Worm (Caenorhabditis elegans): ENCODE data around the gene gst-38.

gst-38 gene

ce11 chrV:15873762-15874161 lies 42.1 kb downstream of the gst-38 start (continued):
- TF ChIP-seq ceh-48 (tag; optimal IDR thresholded peaks at IDR 0.05), result peak; percentile 99
- peak; percentile 99 for TF ChIP-seq Y22D7AL.16 (tag; optimal IDR thresholded peaks at IDR 0.05)
- peak; percentile 56 for TF ChIP-seq pros-1 (tag; optimal IDR thresholded peaks at IDR 0.05)
- peak; percentile 100 for TF ChIP-seq pat-9 (tag; optimal IDR thresholded peaks at IDR 0.05)
- peak; percentile 99 for TF ChIP-seq ref-2 (tag; optimal IDR thresholded peaks at IDR 0.05)
- peak; percentile 87 for TF ChIP-seq ceh-30 (tag; optimal IDR thresholded peaks at IDR 0.05)
- peak; percentile 91 for TF ChIP-seq odd-2 (tag; optimal IDR thresholded peaks at IDR 0.05)
- TF ChIP-seq dmd-4 (tag; optimal IDR thresholded peaks at IDR 0.05; ENCODE audit: borderline replicate concordance), result peak; percentile 98
- peak; percentile 98 for TF ChIP-seq tbx-2 (tag; optimal IDR thresholded peaks at IDR 0.05)
- TF ChIP-seq K02D7.2 (tag; optimal IDR thresholded peaks at IDR 0.05), result peak; percentile 99
- TF ChIP-seq ceh-34 (tag; optimal IDR thresholded peaks at IDR 0.05), result peak; percentile 99
- TF ChIP-seq fkh-10 (GFP tag; optimal IDR thresholded peaks at IDR 0.05), result peak; percentile 76
- peak; percentile 99 for TF ChIP-seq ceh-24 (tag; optimal IDR thresholded peaks at IDR 0.05)
- peak; percentile 98 for TF ChIP-seq che-1 (tag; optimal IDR thresholded peaks at IDR 0.05)
- TF ChIP-seq ceh-14 (tag; optimal IDR thresholded peaks at IDR 0.05), result peak; percentile 99
- TF ChIP-seq hlh-13 (GFP tag; optimal IDR thresholded peaks at IDR 0.05), result peak; percentile 99
- TF ChIP-seq ceh-45 (GFP tag; IDR thresholded peaks at IDR 0.05), result peak; percentile 99
- TF ChIP-seq ceh-22 (tag; optimal IDR thresholded peaks at IDR 0.05), result peak; percentile 55
- TF ChIP-seq elt-4 (tag; optimal IDR thresholded peaks at IDR 0.05), result peak; percentile 97
- TF ChIP-seq tbx-7 (tag; optimal IDR thresholded peaks at IDR 0.05), result peak; percentile 82
- peak; percentile 96 for TF ChIP-seq ceh-18 (tag; optimal IDR thresholded peaks at IDR 0.05)
- peak; percentile 94 for TF ChIP-seq mec-3 (tag; optimal IDR thresholded peaks at IDR 0.05; ENCODE audit: borderline replicate concordance)
- peak; percentile 98 for TF ChIP-seq C38D4.7 (GFP tag; optimal IDR thresholded peaks at IDR 0.05)
- peak; percentile 98 for TF ChIP-seq ceh-2 (tag; optimal IDR thresholded peaks at IDR 0.05)
- TF ChIP-seq elt-2 (tag; optimal IDR thresholded peaks at IDR 0.05), result peak; percentile 99
- no peak for TF ChIP-seq nhr-11 (tag; optimal IDR thresholded peaks at IDR 0.05)
- TF ChIP-seq unc-55 (GFP tag; optimal IDR thresholded peaks at IDR 0.05), result no peak
- peak; percentile 98 for TF ChIP-seq F13H6.1 (tag; optimal IDR thresholded peaks at IDR 0.05)
- peak; percentile 94 for TF ChIP-seq zip-5 (tag; optimal IDR thresholded peaks at IDR 0.05)
- peak; percentile 97 for TF ChIP-seq lin-11 (tag; optimal IDR thresholded peaks at IDR 0.05)
- TF ChIP-seq ceh-9 (tag; optimal IDR thresholded peaks at IDR 0.05), result peak; percentile 98
- TF ChIP-seq nfya-1 (tag; optimal IDR thresholded peaks at IDR 0.05), result peak; percentile 90
- peak; percentile 98 for TF ChIP-seq npax-4 (tag; optimal IDR thresholded peaks at IDR 0.05)
- peak; percentile 97 for TF ChIP-seq fkh-6 (tag; optimal IDR thresholded peaks at IDR 0.05)
- peak; percentile 98 for TF ChIP-seq rnt-1 (tag; optimal IDR thresholded peaks at IDR 0.05)
- peak; percentile 96 for TF ChIP-seq hlh-8 (tag; optimal IDR thresholded peaks at IDR 0.05)
- TF ChIP-seq hlh-15 (tag; optimal IDR thresholded peaks at IDR 0.05), result peak; percentile 98
- TF ChIP-seq dve-1 (tag; optimal IDR thresholded peaks at IDR 0.05), result peak; percentile 96
- TF ChIP-seq K09A11.1 (tag; optimal IDR thresholded peaks at IDR 0.05; ENCODE audit: insufficient read depth), result peak; percentile 93
- TF ChIP-seq C08G9.2 (tag; optimal IDR thresholded peaks at IDR 0.05), result peak; percentile 97
- TF ChIP-seq hlh-30 (tag; optimal IDR thresholded peaks at IDR 0.05; ENCODE audit: insufficient read depth), result peak; percentile 90
- TF ChIP-seq sox-4 (tag; optimal IDR thresholded peaks at IDR 0.05), result peak; percentile 99
- peak; percentile 98 for TF ChIP-seq madf-2 (tag; optimal IDR thresholded peaks at IDR 0.05)
- TF ChIP-seq pha-2 (tag; optimal IDR thresholded peaks at IDR 0.05), result peak; percentile 97
- TF ChIP-seq lim-6 (tag; optimal IDR thresholded peaks at IDR 0.05), result peak; percentile 97
